Fruit fly (Drosophila melanogaster) whole organism, embryonic: ENCODE data around the gene tbrd-1.

Experiments used
- CG12769 ChIP-seq: fragments of 200-800 bp; sonication (Bioruptor generic); optimal IDR thresholded peaks from 2 replicates; lab custom pipeline; 2019; ENCODE audit warnings: missing biosample characterization, mild to moderate bottlenecking, missing genetic modification characterization, moderate library complexity
- CG3726 ChIP-seq: fragments of 200-800 bp; sonication (Bioruptor generic); IDR thresholded peaks from 3 replicates; pipeline ENCODE4, ENCODE4 v1.3.6; 2022; ENCODE audit warnings: missing biosample characterization, missing genetic modification characterization
- al ChIP-seq: fragments of 200-800 bp; sonication (Bioruptor generic); IDR thresholded peaks from 2 replicates; pipeline ENCODE4 v1.3.6; 2022; ENCODE audit warnings: missing biosample characterization, missing genetic modification characterization
- sc ChIP-seq, 3 experiments: fragments of >200 bp in 2 of 3; fragments of 200-800 bp in 1 of 3; sonication (Bioruptor generic) in 1 of 3; optimal IDR thresholded peaks; 2 replicates in 2 of 3; 3 replicates in 1 of 3; lab custom pipeline; 2017; ENCODE audit warnings: mild to moderate bottlenecking in 1 of 3, missing biosample characterization in 1 of 3, missing genetic modification characterization in 1 of 3, missing genetic modification reagents in 1 of 3

- TF ChIP-seq sc (optimal IDR thresholded peaks at IDR 0.05; lab: Kevin White, UChicago) (no peak), sc (GFP tag; optimal IDR thresholded peaks at IDR 0.05; lab: Kevin White, UChicago) (peak; percentile 88), CG12769 (tag; lab: Kevin White, UChicago) (peak; percentile 53), al (GFP tag; lab: Robert Waterston, UW) (no peak; the same call in 1 of the 2 replicates), CG3726 (peak; percentile 86; the same call in 2 of the 3 replicates)
Observed at dm6 chr3R:23939921-23940839, 46.8 kb upstream of the tbrd-1 start.
